Fruit fly (Drosophila melanogaster): ENCODE results near the gene CG2983.

The CG2983 gene

dm6 chr2L:2878859-2879258 lies 31.4 kb downstream of the CG2983 start, which contains the start of gene RabGGTb (continued):
- no peak for TF ChIP-seq nerfin-2 (GFP tag; IDR thresholded peaks at IDR 0.05; ENCODE audit: partially characterized antibody)
- no peak for TF ChIP-seq jing (GFP tag; optimal IDR thresholded peaks at IDR 0.05)
- TF ChIP-seq CG15696 (tag; optimal IDR thresholded peaks at IDR 0.05): peak; percentile 12
- no peak for TF ChIP-seq abd-A (tag; optimal IDR thresholded peaks at IDR 0.05)
- TF ChIP-seq CG14050 (GFP tag; IDR thresholded peaks at IDR 0.05): peak; percentile 48; the same call in 2 of the 3 replicates
- TF ChIP-seq E2f2 (GFP tag; IDR thresholded peaks at IDR 0.05): peak; percentile 14; the same call in 1 of the 2 replicates
- peak; percentile 81 for TF ChIP-seq seq (GFP tag; IDR thresholded peaks at IDR 0.05)
- TF ChIP-seq CG18262 (tag; optimal IDR thresholded peaks at IDR 0.05): peak; percentile 18
- no peak for TF ChIP-seq usp (GFP tag; optimal IDR thresholded peaks at IDR 0.05)
- TF ChIP-seq CG8388 (GFP tag; optimal IDR thresholded peaks at IDR 0.05): peak; percentile 33
- TF ChIP-seq CG10321 (GFP tag; IDR thresholded peaks at IDR 0.05): peak; percentile 23; the same call in 1 of the 2 replicates
- no peak for TF ChIP-seq D19A (tag; optimal IDR thresholded peaks at IDR 0.05)
- peak; percentile 48 for TF ChIP-seq CG1792 (GFP tag; optimal IDR thresholded peaks at IDR 0.05)
- no peak for TF ChIP-seq CG8478 (optimal IDR thresholded peaks at IDR 0.05)
- no peak for TF ChIP-seq mld (GFP tag; IDR thresholded peaks at IDR 0.05; ENCODE audit: partially characterized antibody)
- peak; percentile 85 for TF ChIP-seq CG34422 (GFP tag; IDR thresholded peaks at IDR 0.05)
- TF ChIP-seq vfl (GFP tag; optimal IDR thresholded peaks at IDR 0.05): no peak
- TF ChIP-seq tin (GFP tag; optimal IDR thresholded peaks at IDR 0.05): peak; percentile 39
- peak; percentile 57 for TF ChIP-seq CG7786 (GFP tag; optimal IDR thresholded peaks at IDR 0.05)
- peak; percentile 27 for TF ChIP-seq BtbVII (GFP tag; optimal IDR thresholded peaks at IDR 0.05)
- peak; percentile 83 for TF ChIP-seq sob (GFP tag; IDR thresholded peaks at IDR 0.05)
- peak; percentile 59 for TF ChIP-seq CG7556 (GFP tag; optimal IDR thresholded peaks at IDR 0.05)
- TF ChIP-seq Dbx (GFP tag; IDR thresholded peaks at IDR 0.05): peak; percentile 81
- TF ChIP-seq Neu2 (GFP tag; optimal IDR thresholded peaks at IDR 0.05; ENCODE audit: borderline replicate concordance): no peak
- TF ChIP-seq MTF-1 (GFP tag; optimal IDR thresholded peaks at IDR 0.05; ENCODE audit: borderline replicate concordance): peak; percentile 11
- TF ChIP-seq CG2129 (GFP tag; IDR thresholded peaks at IDR 0.05; ENCODE audit: partially characterized antibody): no peak
- TF ChIP-seq nom (GFP tag; optimal IDR thresholded peaks at IDR 0.05): peak; percentile 26
- TF ChIP-seq CG6854 (GFP tag; optimal IDR thresholded peaks at IDR 0.05): peak; percentile 31
- no peak for TF ChIP-seq nau (GFP tag; optimal IDR thresholded peaks at IDR 0.05)
- TF ChIP-seq btn (GFP tag; optimal IDR thresholded peaks at IDR 0.05): no peak
- peak; percentile 25 for TF ChIP-seq caup (GFP tag; optimal IDR thresholded peaks at IDR 0.05; ENCODE audit: severe bottlenecking)
- TF ChIP-seq C15 (GFP tag; IDR thresholded peaks at IDR 0.05): no peak
- TF ChIP-seq Dll (GFP tag; IDR thresholded peaks at IDR 0.05; ENCODE audit: partially characterized antibody): peak; percentile 57; the same call in 1 of the 4 replicates
- TF ChIP-seq CG10267 (tag; optimal IDR thresholded peaks at IDR 0.05): peak; percentile 41
- peak; percentile 15; the same call in 1 of the 2 replicates for TF ChIP-seq CG4360 (GFP tag; IDR thresholded peaks at IDR 0.05)
- TF ChIP-seq CG3995 (GFP tag; optimal IDR thresholded peaks at IDR 0.05): peak; percentile 14
- no peak for TF ChIP-seq CG30020 (tag; optimal IDR thresholded peaks at IDR 0.05)
- peak; percentile 36 for TF ChIP-seq tx (GFP tag; optimal IDR thresholded peaks at IDR 0.05)
- peak; percentile 67 for TF ChIP-seq CG18599 (GFP tag; optimal IDR thresholded peaks at IDR 0.05)
- no peak for TF ChIP-seq pita (GFP tag; optimal IDR thresholded peaks at IDR 0.05)
- TF ChIP-seq ems (GFP tag; optimal IDR thresholded peaks at IDR 0.05): peak; percentile 63
- peak; percentile 65; the same call in 1 of the 2 replicates for TF ChIP-seq ara (GFP tag; IDR thresholded peaks at IDR 0.05)
- peak; percentile 54; the same call in 1 of the 2 replicates for TF ChIP-seq Adf1 (GFP tag; IDR thresholded peaks at IDR 0.05)
- TF ChIP-seq pan (optimal IDR thresholded peaks at IDR 0.05): no peak
- peak in 1 of 2 experiments; percentile 82 for TF ChIP-seq pan (GFP tag; optimal IDR thresholded peaks at IDR 0.05 in 1 of 2, IDR thresholded peaks at IDR 0.05 in 1 of 2)
- TF ChIP-seq NK7.1 (GFP tag; optimal IDR thresholded peaks at IDR 0.05): no peak
- TF ChIP-seq Blimp-1 (GFP tag; optimal IDR thresholded peaks at IDR 0.05): peak; percentile 25
- no peak for TF ChIP-seq CG17912 (GFP tag; optimal IDR thresholded peaks at IDR 0.05)
- no peak for TF ChIP-seq grn (GFP tag; optimal IDR thresholded peaks at IDR 0.05)
- no peak for TF ChIP-seq toy (GFP tag; IDR thresholded peaks at IDR 0.05)
- TF ChIP-seq Ssrp (tag; optimal IDR thresholded peaks at IDR 0.05): peak; percentile 42

Measured in whole organism, embryonic.